Worm (Caenorhabditis elegans) whole organism, early embryonic: ENCODE measurements around the gene W07G1.7.

Experiments
- F13C5.2 ChIP-seq: sonication (generic microtip); optimal IDR thresholded peaks from 2 replicates; lab custom pipeline; 2017; ENCODE audit warnings: mild to moderate bottlenecking, missing genetic modification characterization, inconsistent platforms, missing compliant biosample characterization
- aly-1 ChIP-seq: sonication (generic microtip); optimal IDR thresholded peaks from 2 replicates; lab custom pipeline; 2016; ENCODE audit warnings: missing genetic modification characterization, missing compliant biosample characterization
- ama-1 ChIP-seq: fragments of 150-350 bp; optimal IDR thresholded peaks from 2 replicates; lab custom pipeline; 2014
- ceh-36 ChIP-seq: sonication (generic microtip); optimal IDR thresholded peaks from 2 replicates; lab custom pipeline; 2016; ENCODE audit warnings: missing genetic modification characterization, inconsistent platforms, missing compliant biosample characterization
- flt-1 ChIP-seq: fragments of 200-800 bp; sonication (Bioruptor generic); IDR thresholded peaks from 2 replicates; pipeline ENCODE4 v1.3.6; 2022; ENCODE audit warnings: missing genetic modification characterization, missing compliant biosample characterization
- hmbx-1 ChIP-seq: sonication (generic microtip); optimal IDR thresholded peaks from 2 replicates; lab custom pipeline; 2016; ENCODE audit warnings: mild to moderate bottlenecking, missing genetic modification characterization, missing compliant biosample characterization
- hmg-4 ChIP-seq: fragments of 200-800 bp; sonication (Bioruptor generic); optimal IDR thresholded peaks from 2 replicates; lab custom pipeline; 2018; ENCODE audit warnings: mild to moderate bottlenecking, missing genetic modification characterization, missing compliant biosample characterization
- hnd-1 ChIP-seq: sonication (generic microtip); optimal IDR thresholded peaks from 2 replicates; lab custom pipeline; 2016; ENCODE audit warnings: missing genetic modification characterization, missing compliant biosample characterization
- pes-1 ChIP-seq: fragments of 200-800 bp; sonication (Bioruptor generic); IDR thresholded peaks from 2 replicates; pipeline ENCODE4 v1.3.6; 2022; ENCODE audit warnings: missing genetic modification reagents, missing genetic modification characterization, missing compliant biosample characterization
- scrt-1 ChIP-seq: fragments of 200-800 bp; sonication (Bioruptor generic); IDR thresholded peaks from 2 replicates; pipeline ENCODE4 v1.3.6; 2022; ENCODE audit warnings: missing genetic modification characterization, missing compliant biosample characterization
- sea-1 ChIP-seq: fragments of 200-800 bp; sonication (Bioruptor generic); conservative IDR thresholded peaks from 2 replicates; pipeline ENCODE4 v1.3.6; 2022; ENCODE audit warnings: missing genetic modification characterization, missing compliant biosample characterization
- tbx-11 ChIP-seq: fragments of 200-800 bp; sonication (Bioruptor generic); IDR thresholded peaks from 2 replicates; pipeline ENCODE4 v1.3.6; 2022; ENCODE audit warnings: missing genetic modification characterization, missing compliant biosample characterization
- tbx-37 ChIP-seq: fragments of 200-800 bp; sonication (Bioruptor generic); conservative IDR thresholded peaks from 2 replicates; pipeline ENCODE4 v1.3.6; 2022; ENCODE audit warnings: missing genetic modification reagents, missing genetic modification characterization, missing compliant biosample characterization
- tra-4 ChIP-seq: sonication (generic microtip); optimal IDR thresholded peaks from 2 replicates; lab custom pipeline; 2017; ENCODE audit warnings: missing genetic modification characterization, missing compliant biosample characterization

ce11 chrII:13982247-13982646 lies 16.1 kb upstream of the W07G1.7 start:
- TF ChIP-seq sea-1 (GFP tag; lab: Robert Waterston, UW) (no peak), hmg-4 (no peak), ama-1 (lab: Kevin White, UChicago) (no peak), flt-1 (GFP tag; lab: Robert Waterston, UW) (no peak), pes-1 (GFP tag; lab: Robert Waterston, UW) (no peak), hmbx-1 (tag; lab: Kevin White, UChicago) (no peak), tbx-11 (GFP tag; lab: Robert Waterston, UW) (no peak), scrt-1 (GFP tag; lab: Robert Waterston, UW) (no peak), tbx-37 (GFP tag; lab: Robert Waterston, UW) (no peak), aly-1 (tag; lab: Kevin White, UChicago) (no peak), ceh-36 (tag; lab: Kevin White, UChicago) (no peak), hnd-1 (no peak), tra-4 (tag; lab: Kevin White, UChicago) (no peak), F13C5.2 (no peak)
